Worm (Caenorhabditis elegans) whole organism, L4 larva: ENCODE measurements around the gene jmjd-4.

Experiments
- lin-13 ChIP-seq: fragments of 150-350 bp; optimal IDR thresholded peaks from 2 replicates; lab custom pipeline; 2014; ENCODE audit warnings: missing biosample characterization, missing genetic modification reagents, missing genetic modification characterization
- lir-3 ChIP-seq: sonication (generic microtip); optimal IDR thresholded peaks from 2 replicates; lab custom pipeline; 2016; ENCODE audit warnings: mild to moderate bottlenecking, missing genetic modification characterization, missing compliant biosample characterization
- mes-2 ChIP-seq: sonication (generic microtip); optimal IDR thresholded peaks from 2 replicates; lab custom pipeline; 2016; ENCODE audit warnings: missing genotype, mild to moderate bottlenecking, missing genetic modification characterization, missing compliant biosample characterization; ENCODE audit not compliant: poor library complexity, severe bottlenecking
- nhr-237 ChIP-seq: sonication (generic microtip); optimal IDR thresholded peaks from 2 replicates; lab custom pipeline; 2017; ENCODE audit warnings: missing biosample characterization, missing genetic modification characterization
- nhr-77 ChIP-seq: fragments of 150-350 bp; optimal IDR thresholded peaks from 2 replicates; lab custom pipeline; 2014; ENCODE audit warnings: missing biosample characterization, missing genetic modification characterization
- pqm-1 ChIP-seq: sonication (generic microtip); optimal IDR thresholded peaks from 2 replicates; lab custom pipeline; 2017; ENCODE audit warnings: missing biosample characterization, missing genetic modification characterization

DNA sequence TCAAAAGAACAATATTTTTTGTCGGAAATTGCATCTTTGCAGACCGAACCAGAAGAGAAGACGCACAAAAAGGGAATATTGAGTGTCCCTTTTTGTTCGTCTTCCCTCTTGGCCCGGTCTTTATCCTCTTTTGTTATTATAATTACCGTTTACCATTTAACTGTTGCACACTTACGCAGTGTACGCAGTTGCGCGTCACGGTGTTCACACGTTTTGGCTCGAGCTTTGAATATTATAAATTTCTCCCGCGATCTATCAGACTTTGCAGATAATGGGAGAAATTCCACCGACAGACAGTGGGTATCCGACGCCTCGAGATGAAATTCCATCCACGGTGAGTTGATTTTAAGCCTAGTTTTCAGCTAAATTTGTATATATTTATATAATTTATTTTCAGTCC, 13.0 kb downstream of the jmjd-4 start, which contains the start of gene sas-7:
- TF ChIP-seq nhr-77 (tag; lab: Kevin White, UChicago) (no peak), lin-13 (GFP tag; lab: Kevin White, UChicago) (no peak), mes-2 (tag; lab: Kevin White, UChicago) (no peak), lir-3 (tag; lab: Kevin White, UChicago) (no peak), nhr-237 (no peak), pqm-1 (tag; lab: Kevin White, UChicago) (no peak)
